Worm (Caenorhabditis elegans): ENCODE data around the gene D1086.17.
A peak's percentile ranks its signal among the peaks of the same experiment; 100 is the strongest.
"Not testable (repeated sequence)": the region's sequence is repeated elsewhere in the genome, so short reads cannot be mapped to it uniquely, and the experiment has no call there.

The D1086.17 gene

DNA sequence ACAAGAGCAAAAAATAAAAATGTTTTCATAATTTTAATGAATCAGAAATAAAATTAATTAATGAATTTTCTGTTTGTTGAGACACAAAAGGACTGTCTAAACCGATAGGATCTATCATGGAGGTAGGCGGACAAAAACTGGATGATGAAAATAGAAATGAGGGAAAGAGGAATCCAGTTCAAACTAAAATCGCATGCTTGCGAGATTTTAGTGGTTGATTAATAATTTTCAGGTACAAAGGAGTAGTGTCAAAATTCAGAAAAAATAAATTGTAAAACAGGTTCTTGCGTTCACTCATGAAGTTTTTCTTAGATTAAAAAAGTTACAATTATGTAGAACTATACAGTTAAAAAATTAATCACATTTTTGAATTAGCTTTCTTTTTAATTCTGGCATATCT lies 40.3 kb upstream of the D1086.17 start, which contains the start of gene T08G5.3:
TSS of gene T08G5.3 (minus strand) at position 101 of the 400 bp plus-strand sequence.
- TF ChIP-seq T23F11.4 (GFP tag; optimal IDR thresholded peaks at IDR 0.05) (no peak), pros-1 (tag; optimal IDR thresholded peaks at IDR 0.05) (no peak), syd-9 (tag; optimal IDR thresholded peaks at IDR 0.05) (no peak), C08G9.2 (tag; optimal IDR thresholded peaks at IDR 0.05) (no peak), unc-3 (GFP tag; conservative IDR thresholded peaks at IDR 0.05) (no peak), unc-3 (tag; optimal IDR thresholded peaks at IDR 0.05) (no peak), dmd-4 (tag; optimal IDR thresholded peaks at IDR 0.05; ENCODE audit: borderline replicate concordance) (no peak), ceh-2 (tag; optimal IDR thresholded peaks at IDR 0.05) (no peak), odd-2 (tag; optimal IDR thresholded peaks at IDR 0.05) (no peak), ceh-9 (tag; optimal IDR thresholded peaks at IDR 0.05) (no peak), K09A11.1 (tag; optimal IDR thresholded peaks at IDR 0.05; ENCODE audit: insufficient read depth) (no peak), F13H6.1 (tag; optimal IDR thresholded peaks at IDR 0.05) (no peak), fax-1 (tag; optimal IDR thresholded peaks at IDR 0.05) (no peak)

DNA sequence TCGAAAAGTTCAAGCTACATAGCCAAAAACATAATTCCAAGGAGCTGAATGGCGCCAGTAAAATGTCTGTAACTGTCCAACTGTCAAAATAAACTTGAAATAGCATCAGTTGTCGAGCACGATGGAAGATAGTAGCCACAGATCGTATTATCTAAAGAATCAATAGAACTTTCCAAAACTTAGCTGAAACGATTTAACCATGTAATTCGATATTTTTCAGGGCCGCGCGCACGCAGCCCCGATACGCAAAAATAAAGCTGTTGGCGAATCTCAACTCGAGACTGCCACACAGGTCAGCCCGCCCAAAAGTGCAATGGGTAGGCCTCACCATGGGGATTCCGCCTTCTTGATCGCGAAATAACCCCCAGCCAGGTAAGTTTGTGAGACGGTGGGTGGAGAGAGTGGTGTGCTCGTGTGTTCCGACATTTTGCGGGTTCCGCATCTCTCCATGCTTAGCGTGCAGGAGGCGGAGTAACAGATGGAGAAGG lies 39.4 kb upstream of the D1086.17 start:
- peak; percentile 76 for TF ChIP-seq ama-1 (optimal IDR thresholded peaks at IDR 0.05)
- no peak for TF ChIP-seq pha-4 (tag; optimal IDR thresholded peaks at IDR 0.05)
- TF ChIP-seq pqm-1 (tag; optimal IDR thresholded peaks at IDR 0.05) = no peak

DNA sequence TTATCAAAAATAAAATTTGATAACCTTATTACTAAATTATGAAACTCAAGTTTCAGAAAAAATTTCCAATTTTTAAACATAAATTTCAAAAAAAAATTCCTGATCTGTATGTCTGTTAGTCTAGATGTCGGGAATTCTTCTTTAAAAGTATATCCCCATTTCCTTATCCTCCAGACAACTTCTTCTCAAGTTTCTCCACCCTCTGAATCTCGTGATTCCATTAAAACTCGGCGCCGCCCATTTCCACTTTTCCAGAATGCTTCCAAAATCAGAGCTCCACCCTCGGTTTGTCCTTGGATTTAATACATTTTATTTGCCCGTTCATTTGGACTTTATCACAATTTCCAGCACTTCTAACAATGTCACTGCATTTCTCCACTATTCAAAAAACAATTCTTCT lies 34.0 kb upstream of the D1086.17 start, which contains the start of gene ins-10:
TSS of gene ins-10 (plus strand) at position 301 of the 400 bp plus-strand sequence.
- no peak for TF ChIP-seq hlh-15 (tag; optimal IDR thresholded peaks at IDR 0.05)

DNA sequence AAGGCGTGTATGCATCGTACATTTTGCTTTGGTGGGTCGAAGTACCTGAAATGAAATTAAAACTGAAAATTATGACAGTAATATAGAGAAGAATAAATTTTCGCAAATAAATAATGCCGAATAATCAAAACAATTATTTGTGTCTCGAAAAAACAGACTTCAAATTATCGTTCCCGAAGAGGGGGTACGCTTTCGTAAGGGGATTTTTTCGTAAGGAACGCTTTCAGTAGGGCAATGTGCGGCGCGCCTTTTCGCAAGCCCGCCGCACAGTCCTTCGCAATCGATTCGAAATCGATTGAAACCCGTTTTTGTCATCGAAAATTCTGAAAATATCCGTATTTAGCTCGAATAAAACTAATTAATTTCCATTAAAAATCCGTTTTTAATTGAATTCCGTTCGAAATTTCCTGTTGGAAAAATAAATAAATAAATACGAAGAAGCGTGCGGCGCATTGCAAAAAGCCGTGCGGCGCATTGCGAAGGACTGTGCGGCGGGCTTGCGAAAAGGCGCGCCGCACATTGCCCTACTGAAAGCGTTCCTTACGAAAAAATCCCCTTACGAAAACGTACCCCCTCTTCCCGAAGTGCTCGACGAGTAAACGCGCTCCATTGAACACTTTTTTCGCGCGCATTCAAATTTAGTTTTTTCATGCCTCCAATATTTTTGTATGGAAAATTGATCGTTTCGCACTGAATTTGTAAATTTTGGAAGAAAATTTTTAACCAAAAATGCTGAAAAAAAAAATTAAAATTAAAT lies 29.2 kb upstream of the D1086.17 start, which contains the start of gene vps-39:
TSS of gene vps-39 (minus strand) at position 51 of the 757 bp plus-strand sequence.
- TF ChIP-seq ttx-3 (tag; optimal IDR thresholded peaks at IDR 0.05) (peak; percentile 0), ceh-31 (tag; optimal IDR thresholded peaks at IDR 0.05) (peak; percentile 75), elt-2 (tag; optimal IDR thresholded peaks at IDR 0.05) (peak; percentile 32), tbx-2 (tag; optimal IDR thresholded peaks at IDR 0.05) (peak; percentile 50), ceh-34 (tag; optimal IDR thresholded peaks at IDR 0.05) (peak; percentile 27), zip-5 (tag; optimal IDR thresholded peaks at IDR 0.05) (peak; percentile 26), nfya-1 (tag; optimal IDR thresholded peaks at IDR 0.05) (peak; percentile 31), ceh-2 (tag; optimal IDR thresholded peaks at IDR 0.05) (peak; percentile 3), ceh-14 (tag; optimal IDR thresholded peaks at IDR 0.05) (peak; percentile 60), madf-2 (tag; optimal IDR thresholded peaks at IDR 0.05) (peak; percentile 13), sox-2 (GFP tag; IDR thresholded peaks at IDR 0.05) (peak; percentile 62), F13H6.1 (tag; optimal IDR thresholded peaks at IDR 0.05) (peak; percentile 3), unc-3 (GFP tag; conservative IDR thresholded peaks at IDR 0.05) (0 out of 2 replicates have a peak, but pooled peaks have one; percentile 22), C08G9.2 (tag; optimal IDR thresholded peaks at IDR 0.05) (peak; percentile 20), ceh-45 (GFP tag; IDR thresholded peaks at IDR 0.05) (peak; percentile 61; the same call in 1 of the 2 replicates), ref-2 (tag; optimal IDR thresholded peaks at IDR 0.05) (peak; percentile 52), K09A11.1 (tag; optimal IDR thresholded peaks at IDR 0.05; ENCODE audit: insufficient read depth) (peak; percentile 15), hlh-13 (GFP tag; optimal IDR thresholded peaks at IDR 0.05) (peak; percentile 11)
- TF ChIP-seq unc-3 (tag; optimal IDR thresholded peaks at IDR 0.05) = not testable (repeated sequence)

DNA sequence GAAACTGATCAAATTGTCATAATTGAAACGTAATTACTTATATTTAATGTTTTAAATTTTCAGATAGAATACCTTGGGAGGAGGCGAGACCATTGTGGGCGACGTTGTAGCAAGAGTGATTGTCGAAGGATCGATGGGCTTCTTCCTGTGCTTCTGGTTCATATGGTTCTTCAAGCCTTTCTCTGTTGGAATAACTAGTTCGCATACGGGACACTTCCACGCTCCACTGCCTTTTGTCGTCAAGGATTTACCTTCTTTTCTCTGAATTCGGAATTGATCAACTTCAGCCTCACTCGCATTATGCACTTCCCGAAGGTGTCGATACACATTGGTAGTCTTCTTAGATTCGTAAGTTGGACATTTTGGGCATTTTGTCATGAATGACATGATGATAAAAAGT lies 18.4 kb upstream of the D1086.17 start, which contains the start of gene F58D12.1:
TSS of gene F58D12.1 (plus strand) at position 301 of the 400 bp plus-strand sequence.
- TF ChIP-seq pros-1 (tag; optimal IDR thresholded peaks at IDR 0.05); unc-55 (GFP tag; optimal IDR thresholded peaks at IDR 0.05); K09A11.1 (tag; optimal IDR thresholded peaks at IDR 0.05; ENCODE audit: insufficient read depth): not testable (repeated sequence)
